Worm (Caenorhabditis elegans): Measurements from ENCODE around the gene lelo-3.

DNA sequence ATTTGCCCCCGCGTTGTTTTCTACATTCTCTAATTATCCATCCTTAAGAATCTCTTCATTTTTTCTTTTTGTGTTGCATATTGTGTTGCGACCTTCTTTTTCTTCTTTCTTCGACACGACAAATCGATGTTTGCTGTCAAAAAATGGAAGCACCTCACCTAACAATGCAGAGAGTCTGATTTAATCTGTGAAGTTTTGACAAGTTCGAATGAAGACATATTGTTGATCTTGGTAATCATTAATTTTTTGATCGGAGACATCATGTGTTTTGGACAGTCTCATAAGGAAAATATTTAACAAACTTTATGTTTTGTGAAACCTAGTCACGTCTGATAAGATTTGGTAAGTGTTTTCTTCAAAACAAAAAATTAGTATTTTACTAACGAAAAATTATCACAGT is 6.7 kb upstream of the lelo-3 start:
- no peak for TF ChIP-seq ceh-82 (tag; optimal IDR thresholded peaks at IDR 0.05)
- TF ChIP-seq daf-8 (GFP tag; IDR thresholded peaks at IDR 0.05) = no peak
- peak in 1 of 2 experiments; percentile 98 for TF ChIP-seq unc-62 (GFP tag; optimal IDR thresholded peaks at IDR 0.05 in 1 of 2)
- no peak for TF ChIP-seq unc-62 (tag; optimal IDR thresholded peaks at IDR 0.05)
- TF ChIP-seq nhr-237 (tag; optimal IDR thresholded peaks at IDR 0.05) = no peak
- TF ChIP-seq skn-1 (tag; optimal IDR thresholded peaks at IDR 0.05) = no peak

Measured in whole organism, L4 larva.